Worm (Caenorhabditis elegans): Measurements from ENCODE around the gene Y80D4G.2.

Y80D4G.2 gene

ce11 chrIII:7609168-7609567, 14.8 kb upstream of the Y80D4G.2 start, which contains the start of gene nsph-4.3:
nsph-4.3 (minus strand) TSS chrIII:7609268.
- no peak for TF ChIP-seq C06A6.2 (GFP tag; conservative IDR thresholded peaks at IDR 0.05)
- no peak for TF ChIP-seq akir-1 (GFP tag; optimal IDR thresholded peaks at IDR 0.05)
- TF ChIP-seq Y95B8A.8 (GFP tag; IDR thresholded peaks at IDR 0.05) = no peak
- no peak for TF ChIP-seq B0035.1 (tag; optimal IDR thresholded peaks at IDR 0.05)
- TF ChIP-seq madf-3 (GFP tag; IDR thresholded peaks at IDR 0.05) = no peak
- TF ChIP-seq D2030.7 (GFP tag; IDR thresholded peaks at IDR 0.05) = no peak
- TF ChIP-seq tbp1 (GFP tag; optimal IDR thresholded peaks at IDR 0.05) = no peak
- no peak for TF ChIP-seq nhr-90 (tag; optimal IDR thresholded peaks at IDR 0.05)
- no peak for TF ChIP-seq sea-2 (GFP tag; IDR thresholded peaks at IDR 0.05)
- no peak for TF ChIP-seq mel-28 (tag; optimal IDR thresholded peaks at IDR 0.05; ENCODE audit: borderline replicate concordance)

DNA sequence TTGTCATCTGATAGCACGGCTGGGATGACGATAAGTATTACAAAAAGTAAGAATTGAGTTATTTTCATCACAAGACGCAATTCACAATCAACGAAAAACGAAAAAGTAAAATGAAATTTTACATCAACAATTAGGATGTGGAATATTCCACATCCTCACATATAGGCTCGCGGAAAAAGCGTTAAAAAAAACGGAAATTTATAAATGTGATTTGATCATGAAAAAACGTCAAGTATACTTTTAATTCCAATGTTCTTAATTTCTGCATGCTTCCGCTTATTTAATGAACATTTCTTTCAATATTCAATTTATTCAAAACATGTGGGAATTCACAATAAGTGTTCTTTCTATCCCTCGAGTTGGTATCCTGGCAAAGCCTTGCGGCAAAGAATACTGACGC, 13.8 kb upstream of the Y80D4G.2 start, which contains the start of gene T04A6.3:
Gene T04A6.3 (minus strand): TSS at position 101 of the 400 bp plus-strand sequence.
- TF ChIP-seq nhr-80 (tag; optimal IDR thresholded peaks at IDR 0.05) = no peak
- no peak for TF ChIP-seq cebp-2 (GFP tag; IDR thresholded peaks at IDR 0.05)
- TF ChIP-seq F23B12.7 (tag; optimal IDR thresholded peaks at IDR 0.05; ENCODE audit: insufficient read depth) = no peak
- TF ChIP-seq ztf-25 (GFP tag; IDR thresholded peaks at IDR 0.05) = no peak
- TF ChIP-seq F33H1.4 (GFP tag; IDR thresholded peaks at IDR 0.05) = no peak
- no peak for TF ChIP-seq zfh-2 (GFP tag; conservative IDR thresholded peaks at IDR 0.05)
- no peak for TF ChIP-seq unc-62 (GFP tag; optimal IDR thresholded peaks at IDR 0.05)
- no peak for TF ChIP-seq attf-3 (GFP tag; conservative IDR thresholded peaks at IDR 0.05)
- no peak for TF ChIP-seq lsl-1 (GFP tag; optimal IDR thresholded peaks at IDR 0.05)
- no peak for TF ChIP-seq Y56A3A.18 (GFP tag; IDR thresholded peaks at IDR 0.05)
- no peak for TF ChIP-seq lin-26 (GFP tag; IDR thresholded peaks at IDR 0.05)
- no peak for TF ChIP-seq dox-1 (GFP tag; IDR thresholded peaks at IDR 0.05)
- TF ChIP-seq nhr-90 (tag; optimal IDR thresholded peaks at IDR 0.05) = no peak
- no peak for TF ChIP-seq F57C9.4 (tag; optimal IDR thresholded peaks at IDR 0.05)
- TF ChIP-seq ztf-6 (GFP tag; IDR thresholded peaks at IDR 0.05) = no peak
- TF ChIP-seq B0336.3 (GFP tag; IDR thresholded peaks at IDR 0.05) = no peak
- no peak for TF ChIP-seq let-526 (GFP tag; IDR thresholded peaks at IDR 0.05)

- TF ChIP-seq attf-3 (GFP tag; conservative IDR thresholded peaks at IDR 0.05) = peak; percentile 86
Observed at ce11 chrIII:7601084-7601483, 6.7 kb upstream of the Y80D4G.2 start.

- TF ChIP-seq ets-4 (GFP tag; optimal IDR thresholded peaks at IDR 0.05) (no peak), hsf-1 (GFP tag; IDR thresholded peaks at IDR 0.05) (no peak), hmg-20 (GFP tag; IDR thresholded peaks at IDR 0.05) (no peak), B0261.1 (tag; optimal IDR thresholded peaks at IDR 0.05) (no peak), dpff-1 (tag; optimal IDR thresholded peaks at IDR 0.05) (no peak), snpc-3.4 (tag; optimal IDR thresholded peaks at IDR 0.05) (no peak), ekl-4 (GFP tag; IDR thresholded peaks at IDR 0.05) (no peak), F57A8.1 (GFP tag; optimal IDR thresholded peaks at IDR 0.05) (no peak), mel-28 (tag; optimal IDR thresholded peaks at IDR 0.05; ENCODE audit: borderline replicate concordance) (no peak), nhr-90 (tag; optimal IDR thresholded peaks at IDR 0.05) (no peak), snpc-4 (GFP tag; optimal IDR thresholded peaks at IDR 0.05) (no peak), snpc-4 (tag; optimal IDR thresholded peaks at IDR 0.05) (no peak), ceh-100 (GFP tag; IDR thresholded peaks at IDR 0.05) (no peak), unc-62 (GFP tag; optimal IDR thresholded peaks at IDR 0.05) (no peak), dpl-1 (GFP tag; optimal IDR thresholded peaks at IDR 0.05) (no peak), snpc-1.1 (tag; optimal IDR thresholded peaks at IDR 0.05; ENCODE audit: insufficient read depth) (no peak), mxl-1 (tag; optimal IDR thresholded peaks at IDR 0.05) (no peak), ztf-25 (GFP tag; IDR thresholded peaks at IDR 0.05) (no peak), rpc-1 (optimal IDR thresholded peaks at IDR 0.05) (no peak), rpc-1 (tag; optimal IDR thresholded peaks at IDR 0.05) (no peak), snpc-1.3 (tag; optimal IDR thresholded peaks at IDR 0.05; ENCODE audit: insufficient read depth) (no peak)
Observed at ce11 chrIII:7593285-7593928, 975 bp downstream of the Y80D4G.2 start, which contains the start of gene R13A5.11. R13A5.11 (minus strand) TSS chrIII:7593335.
